Worm (Caenorhabditis elegans): ENCODE data around the gene zen-4.

The zen-4 gene

ce11 chrIV:6155296-6155695 is 37.3 kb downstream of the zen-4 start, which contains the start of gene C11D2.7:
C11D2.7 (minus strand) TSS chrIV:6155396.
- no peak for TF ChIP-seq lin-1 (GFP tag; IDR thresholded peaks at IDR 0.05)
- no peak for TF ChIP-seq daf-16 (GFP tag; optimal IDR thresholded peaks at IDR 0.05)
- peak; percentile 15 for TF ChIP-seq daf-16 (tag; optimal IDR thresholded peaks at IDR 0.05)

- peak; percentile 24 for TF ChIP-seq rbr-2 (tag; optimal IDR thresholded peaks at IDR 0.05)
- peak in 1 of 2 experiments; percentile 63 for TF ChIP-seq unc-62 (GFP tag; optimal IDR thresholded peaks at IDR 0.05 in 1 of 2)
- TF ChIP-seq unc-62 (tag; optimal IDR thresholded peaks at IDR 0.05): no peak
- peak; percentile 86 for TF ChIP-seq snpc-1.2 (GFP tag; IDR thresholded peaks at IDR 0.05)
- no peak for TF ChIP-seq nhr-25 (tag; optimal IDR thresholded peaks at IDR 0.05; ENCODE audit: borderline replicate concordance, insufficient read depth)
- no peak for TF ChIP-seq spr-1 (tag; optimal IDR thresholded peaks at IDR 0.05)
- TF ChIP-seq ceh-44 (GFP tag; IDR thresholded peaks at IDR 0.05): no peak
- no peak for TF ChIP-seq fos-1 (tag; optimal IDR thresholded peaks at IDR 0.05)
- no peak for TF ChIP-seq daf-19 (GFP tag; conservative IDR thresholded peaks at IDR 0.05)
- peak; percentile 43; the same call in 1 of the 2 replicates for TF ChIP-seq lin-38 (GFP tag; IDR thresholded peaks at IDR 0.05)
- TF ChIP-seq dpl-1 (GFP tag; optimal IDR thresholded peaks at IDR 0.05): peak; percentile 65
- TF ChIP-seq daf-16 (GFP tag; optimal IDR thresholded peaks at IDR 0.05): no peak
- peak; percentile 49 for TF ChIP-seq daf-16 (tag; optimal IDR thresholded peaks at IDR 0.05)
- no peak for TF ChIP-seq lin-1 (GFP tag; IDR thresholded peaks at IDR 0.05)
- TF ChIP-seq T20F7.1 (GFP tag; optimal IDR thresholded peaks at IDR 0.05): peak; percentile 60
These were observed 38.8 kb downstream of the zen-4 start, which contains the start of gene C11D2.4 for ce11 chrIV:6156833-6157232. C11D2.4 (minus strand) TSS chrIV:6156960.

ce11 chrIV:6159616-6160015 is 41.6 kb downstream of the zen-4 start:
- TF ChIP-seq Y5F2A.4 (GFP tag; optimal IDR thresholded peaks at IDR 0.05): no peak
- no peak for TF ChIP-seq mep-1 (tag; optimal IDR thresholded peaks at IDR 0.05)
- TF ChIP-seq vab-7 (GFP tag; IDR thresholded peaks at IDR 0.05): no peak
- TF ChIP-seq nhr-77 (tag; optimal IDR thresholded peaks at IDR 0.05): no peak
- TF ChIP-seq F44E2.7 (GFP tag; IDR thresholded peaks at IDR 0.05): no peak
- no peak for TF ChIP-seq zip-11 (GFP tag; IDR thresholded peaks at IDR 0.05)
- no peak for TF ChIP-seq dmd-6 (GFP tag; IDR thresholded peaks at IDR 0.05)
- TF ChIP-seq daf-12 (tag; optimal IDR thresholded peaks at IDR 0.05): no peak
- no peak for TF ChIP-seq skn-1 (tag; optimal IDR thresholded peaks at IDR 0.05)
- TF ChIP-seq ZK337.2 (GFP tag; IDR thresholded peaks at IDR 0.05): no peak
- TF ChIP-seq spr-3 (GFP tag; optimal IDR thresholded peaks at IDR 0.05): no peak
- TF ChIP-seq egl-43 (GFP tag; IDR thresholded peaks at IDR 0.05): no peak
- no peak for TF ChIP-seq unc-39 (tag; optimal IDR thresholded peaks at IDR 0.05)

- peak in 1 of 2 experiments; percentile 93 for TF ChIP-seq unc-62 (GFP tag; optimal IDR thresholded peaks at IDR 0.05 in 1 of 2)
- TF ChIP-seq unc-62 (tag; optimal IDR thresholded peaks at IDR 0.05): no peak
- no peak for TF ChIP-seq ceh-28 (tag; optimal IDR thresholded peaks at IDR 0.05)
- no peak for TF ChIP-seq mxl-3 (GFP tag; optimal IDR thresholded peaks at IDR 0.05)
- TF ChIP-seq mep-1 (tag; optimal IDR thresholded peaks at IDR 0.05): no peak
- TF ChIP-seq R02D3.7 (tag; optimal IDR thresholded peaks at IDR 0.05): no peak
- TF ChIP-seq ztf-11 (tag; optimal IDR thresholded peaks at IDR 0.05): no peak
- no peak for TF ChIP-seq hlh-11 (tag; optimal IDR thresholded peaks at IDR 0.05)
These were observed 47.8 kb downstream of the zen-4 start for ce11 chrIV:6165787-6166186.

Measured in whole organism, L4 larva.